Fruit fly (Drosophila melanogaster): Measurements from ENCODE around the gene grn.

Gene grn

DNA sequence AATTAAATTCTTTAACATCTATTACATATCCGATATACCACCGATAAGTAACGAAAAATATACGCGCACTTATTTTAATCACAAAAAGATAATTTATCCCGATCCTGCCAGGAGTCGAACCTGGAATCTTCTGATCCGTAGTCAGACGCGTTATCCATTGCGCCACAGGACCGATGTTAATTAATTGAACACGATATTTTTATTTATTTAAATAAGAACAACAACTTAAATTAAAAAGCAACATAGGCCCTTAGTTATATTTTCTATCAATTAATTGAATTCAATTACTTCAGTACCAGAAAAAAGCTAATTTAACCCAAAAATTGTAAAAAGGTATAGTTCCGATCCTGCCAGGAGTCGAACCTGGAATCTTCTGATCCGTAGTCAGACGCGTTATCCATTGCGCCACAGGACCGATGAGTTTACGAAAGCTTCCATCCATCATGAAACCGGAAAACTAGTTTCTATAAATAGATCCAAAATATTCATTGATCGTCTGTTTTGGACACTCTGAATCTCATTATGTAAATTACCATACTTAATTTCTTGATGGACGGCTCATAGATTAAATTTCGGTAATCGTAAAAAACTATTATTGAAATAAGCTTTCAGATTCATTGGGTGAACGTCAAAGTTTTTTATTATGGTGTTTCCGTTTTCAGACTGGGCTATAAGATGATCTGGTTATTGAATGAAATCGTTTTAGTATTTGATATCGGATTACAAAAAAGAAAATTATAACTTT, 40.4 kb downstream of the grn start (continued):
- TF ChIP-seq dm (GFP tag; optimal IDR thresholded peaks at IDR 0.05) (no peak), BtbVII (GFP tag; optimal IDR thresholded peaks at IDR 0.05) (no peak), mam (GFP tag; optimal IDR thresholded peaks at IDR 0.05) (no peak), CG33213 (GFP tag; optimal IDR thresholded peaks at IDR 0.05) (no peak), CG42726 (GFP tag; IDR thresholded peaks at IDR 0.05; ENCODE audit: partially characterized antibody) (peak; percentile 92), chm (GFP tag; IDR thresholded peaks at IDR 0.05) (peak; percentile 49; the same call in 1 of the 2 replicates), HHEX (GFP tag; optimal IDR thresholded peaks at IDR 0.05) (no peak), CG5245 (GFP tag; optimal IDR thresholded peaks at IDR 0.05) (no peak), seq (GFP tag; IDR thresholded peaks at IDR 0.05) (no peak), bcd (GFP tag; optimal IDR thresholded peaks at IDR 0.05) (no peak), CG9876 (GFP tag; optimal IDR thresholded peaks at IDR 0.05) (no peak), Aef1 (GFP tag; IDR thresholded peaks at IDR 0.05) (no peak), nerfin-2 (GFP tag; IDR thresholded peaks at IDR 0.05; ENCODE audit: partially characterized antibody) (peak; percentile 87), Hr51 (GFP tag; optimal IDR thresholded peaks at IDR 0.05) (no peak), Hr3 (GFP tag; optimal IDR thresholded peaks at IDR 0.05) (no peak), crol (GFP tag; IDR thresholded peaks at IDR 0.05) (no peak), Ravus (GFP tag; IDR thresholded peaks at IDR 0.05) (no peak), Oli (tag; optimal IDR thresholded peaks at IDR 0.05) (no peak), ATbp (GFP tag; optimal IDR thresholded peaks at IDR 0.05) (no peak), CG17361 (GFP tag; IDR thresholded peaks at IDR 0.05) (no peak), pzg (GFP tag; optimal IDR thresholded peaks at IDR 0.05) (no peak), abd-A (tag; optimal IDR thresholded peaks at IDR 0.05) (peak; percentile 95), wek (GFP tag; optimal IDR thresholded peaks at IDR 0.05) (no peak), Scr (GFP tag; IDR thresholded peaks at IDR 0.05; ENCODE audit: partially characterized antibody) (peak; percentile 72), CG12236 (GFP tag; optimal IDR thresholded peaks at IDR 0.05) (no peak), bowl (GFP tag; IDR thresholded peaks at IDR 0.05) (no peak), zen (tag; optimal IDR thresholded peaks at IDR 0.05) (peak; percentile 51), CoRest (tag; optimal IDR thresholded peaks at IDR 0.05) (no peak), CG10565 (GFP tag; optimal IDR thresholded peaks at IDR 0.05) (no peak), gro (GFP tag; optimal IDR thresholded peaks at IDR 0.05) (no peak), CG17829 (tag; optimal IDR thresholded peaks at IDR 0.05) (no peak), Jarid2 (GFP tag; optimal IDR thresholded peaks at IDR 0.05) (no peak), Dll (GFP tag; IDR thresholded peaks at IDR 0.05; ENCODE audit: partially characterized antibody) (peak; percentile 50; the same call in 3 of the 4 replicates), Ada2b (GFP tag; IDR thresholded peaks at IDR 0.05) (no peak), Nf-YC (tag; optimal IDR thresholded peaks at IDR 0.05) (no peak), vvl (GFP tag; IDR thresholded peaks at IDR 0.05) (peak; percentile 87), CG15601 (tag; optimal IDR thresholded peaks at IDR 0.05) (no peak), gsb-n (tag; optimal IDR thresholded peaks at IDR 0.05) (no peak), Side (GFP tag; optimal IDR thresholded peaks at IDR 0.05) (no peak), zen2 (GFP tag; IDR thresholded peaks at IDR 0.05; ENCODE audit: partially characterized antibody) (no peak), pita (GFP tag; optimal IDR thresholded peaks at IDR 0.05) (no peak), ranshi (GFP tag; IDR thresholded peaks at IDR 0.05) (no peak), grau (tag; optimal IDR thresholded peaks at IDR 0.05) (no peak), Meics (GFP tag; optimal IDR thresholded peaks at IDR 0.05) (no peak), Awh (GFP tag; IDR thresholded peaks at IDR 0.05) (peak; percentile 78), run (tag; optimal IDR thresholded peaks at IDR 0.05) (no peak), grn (GFP tag; optimal IDR thresholded peaks at IDR 0.05) (peak; percentile 15), ato (GFP tag; IDR thresholded peaks at IDR 0.05; ENCODE audit: partially characterized antibody) (peak; percentile 67; the same call in 1 of the 2 replicates), h (optimal IDR thresholded peaks at IDR 0.05) (no peak), CG8478 (optimal IDR thresholded peaks at IDR 0.05) (no peak)

Data from whole organism, embryonic.